Fruit fly (Drosophila melanogaster) whole organism, wandering third instar larva: ENCODE data around the gene glob1.
A peak's percentile ranks its signal among the peaks of the same experiment; 100 is the strongest.
"Not testable (repeated sequence)": the region's sequence is repeated elsewhere in the genome, so short reads cannot be mapped to it uniquely, and the experiment has no call there.

Experiments
- CG9705 ChIP-seq: fragments of 200-800 bp; sonication (Bioruptor generic); optimal IDR thresholded peaks from 2 replicates; lab custom pipeline; 2018; ENCODE audit warnings: missing biosample characterization, mild to moderate bottlenecking, missing genetic modification characterization
- CrebA ChIP-seq: fragments of 200-800 bp; sonication (Bioruptor generic); optimal IDR thresholded peaks from 2 replicates; lab custom pipeline; 2016; ENCODE audit warnings: missing biosample characterization, mild to moderate bottlenecking, missing genetic modification characterization, borderline replicate concordance
- Dfd ChIP-seq: fragments of >200 bp; optimal IDR thresholded peaks from 2 replicates; lab custom pipeline; 2017; ENCODE audit warnings: missing biosample characterization, missing genetic modification characterization
- Dif ChIP-seq: fragments of 200-275, 200-300 bp; sonication (Bioruptor generic); optimal IDR thresholded peaks from 2 replicates; lab custom pipeline; 2018; ENCODE audit warnings: missing biosample characterization, missing genetic modification characterization; ENCODE audit not compliant: partially characterized antibody
- GATAd ChIP-seq: sonication (Bioruptor generic); optimal IDR thresholded peaks from 2 replicates; lab custom pipeline; 2016; ENCODE audit warnings: missing biosample characterization, missing genetic modification characterization
- HLH106 ChIP-seq: fragments of 200-800 bp; optimal IDR thresholded peaks from 3 replicates; lab custom pipeline; 2019; ENCODE audit warnings: missing biosample characterization, mild to moderate bottlenecking, missing genetic modification characterization, moderate library complexity
- Hnf4 ChIP-seq: fragments of 200-800 bp; sonication (Bioruptor generic); optimal IDR thresholded peaks from 2 replicates; lab custom pipeline; 2016; ENCODE audit warnings: missing biosample characterization, mild to moderate bottlenecking, missing genetic modification characterization
- Hr78 ChIP-seq: fragments of >200 bp; optimal IDR thresholded peaks from 2 replicates; lab custom pipeline; 2017; ENCODE audit warnings: missing biosample characterization, missing genetic modification characterization
- Hr83 ChIP-seq: fragments of 200-300 bp; sonication (Bioruptor generic); optimal IDR thresholded peaks from 2 replicates; lab custom pipeline; 2016; ENCODE audit warnings: missing biosample characterization, mild to moderate bottlenecking, missing genetic modification characterization, moderate library complexity; ENCODE audit not compliant: poor library complexity, severe bottlenecking
- Jra ChIP-seq: sonication (Bioruptor generic); optimal IDR thresholded peaks from 2 replicates; lab custom pipeline; 2016; ENCODE audit warnings: missing biosample characterization, missing genetic modification characterization
- Mio ChIP-seq: sonication (Bioruptor generic); optimal IDR thresholded peaks from 2 replicates; lab custom pipeline; 2016; ENCODE audit warnings: missing biosample characterization, missing genetic modification characterization
- Myc ChIP-seq: fragments of >200 bp; optimal IDR thresholded peaks from 2 replicates; lab custom pipeline; 2017
- N ChIP-seq: fragments of >200 bp; optimal IDR thresholded peaks from 2 replicates; lab custom pipeline; 2018; ENCODE audit warnings: missing biosample characterization, missing external identifiers, missing genetic modification characterization
- OdsH ChIP-seq: fragments of 200-800 bp; sonication (Bioruptor generic); optimal IDR thresholded peaks from 2 replicates; lab custom pipeline; 2016; ENCODE audit warnings: missing biosample characterization, mild to moderate bottlenecking, missing genetic modification characterization
- Sp1 ChIP-seq: fragments of 200-800 bp; sonication (Bioruptor generic); optimal IDR thresholded peaks from 3 replicates; lab custom pipeline; 2019; ENCODE audit warnings: missing biosample characterization, mild to moderate bottlenecking, missing genetic modification characterization, moderate library complexity
- Vsx2 ChIP-seq: fragments of 200-300, 225-300 bp; sonication (Bioruptor generic); optimal IDR thresholded peaks from 2 replicates; lab custom pipeline; 2018; ENCODE audit warnings: missing biosample characterization, missing genetic modification characterization; ENCODE audit not compliant: partially characterized antibody
- br ChIP-seq: fragments of 200-800 bp; sonication (Bioruptor generic); optimal IDR thresholded peaks from 2 replicates; lab custom pipeline; 2016; ENCODE audit warnings: missing biosample characterization, missing genetic modification characterization
- brk ChIP-seq: fragments of 200-800 bp; sonication (Bioruptor generic); optimal IDR thresholded peaks from 2 replicates; lab custom pipeline; 2016; ENCODE audit warnings: missing biosample characterization, mild to moderate bottlenecking, missing genetic modification characterization
- dl ChIP-seq, 2 experiments: fragments of 175-275, 200-275 bp in 1 of 2; fragments of 200-275 bp in 1 of 2; sonication (Bioruptor generic); optimal IDR thresholded peaks; lab custom pipeline; 2018; ENCODE audit warnings: mild to moderate bottlenecking in 2 of 2, missing biosample characterization in 2 of 2, missing genetic modification characterization in 2 of 2, moderate library complexity in 2 of 2; ENCODE audit not compliant: partially characterized antibody in 2 of 2, insufficient read depth in 1 of 2
- dmrt93B ChIP-seq: fragments of 200-800 bp; sonication (Bioruptor generic); optimal IDR thresholded peaks from 2 replicates; lab custom pipeline; 2018; ENCODE audit warnings: missing biosample characterization, mild to moderate bottlenecking, missing genetic modification characterization
- dsf ChIP-seq: sonication (Bioruptor generic); optimal IDR thresholded peaks from 2 replicates; lab custom pipeline; 2016; ENCODE audit warnings: missing biosample characterization, missing genetic modification characterization, borderline replicate concordance
- ey ChIP-seq: fragments of 200-800 bp; sonication (Bioruptor generic); optimal IDR thresholded peaks from 2 replicates; lab custom pipeline; 2016; ENCODE audit warnings: missing biosample characterization, missing genetic modification characterization
- foxo ChIP-seq, 2 experiments: fragments of 200-800 bp; sonication (Bioruptor generic); optimal IDR thresholded peaks; 2 replicates in 1 of 2; 3 replicates in 1 of 2; lab custom pipeline; 2016 to 2017; ENCODE audit warnings: missing biosample characterization in 2 of 2, missing genetic modification characterization in 2 of 2
- fru ChIP-seq: fragments of 200-800 bp; sonication (Bioruptor generic); optimal IDR thresholded peaks from 3 replicates; lab custom pipeline; 2016; ENCODE audit warnings: missing biosample characterization, mild to moderate bottlenecking, missing genetic modification characterization
- h ChIP-seq: fragments of 200-800 bp; sonication (Bioruptor generic); optimal IDR thresholded peaks from 3 replicates; lab custom pipeline; 2016; ENCODE audit warnings: missing biosample characterization, mild to moderate bottlenecking, missing genetic modification characterization
- pan ChIP-seq: fragments of >200 bp; optimal IDR thresholded peaks from 2 replicates; lab custom pipeline; 2017
- psq ChIP-seq: fragments of 200-800 bp; sonication (Bioruptor generic); optimal IDR thresholded peaks from 3 replicates; lab custom pipeline; 2017; ENCODE audit warnings: missing biosample characterization, mild to moderate bottlenecking, missing genetic modification characterization, moderate library complexity
- rgr ChIP-seq: fragments of 200-800 bp; sonication (Bioruptor generic); optimal IDR thresholded peaks from 3 replicates; lab custom pipeline; 2016; ENCODE audit warnings: missing biosample characterization, mild to moderate bottlenecking, missing genetic modification characterization
- sage ChIP-seq: fragments of 200-800 bp; sonication (Bioruptor generic); optimal IDR thresholded peaks from 2 replicates; lab custom pipeline; 2016; ENCODE audit warnings: missing biosample characterization, mild to moderate bottlenecking, missing genetic modification characterization
- sv ChIP-seq: fragments of 200-800 bp; sonication (Bioruptor generic); optimal IDR thresholded peaks from 3 replicates; lab custom pipeline; 2016; ENCODE audit warnings: missing biosample characterization, missing genetic modification characterization
- usp ChIP-seq: fragments of >200 bp; optimal IDR thresholded peaks from 2 replicates; lab custom pipeline; 2017; ENCODE audit warnings: missing biosample characterization, missing genetic modification characterization
- woc ChIP-seq: sonication (Bioruptor generic); optimal IDR thresholded peaks from 2 replicates; lab custom pipeline; 2016; ENCODE audit warnings: missing biosample characterization, mild to moderate bottlenecking, missing genetic modification characterization

glob1 gene

dm6 chr3R:15917907-15918306 is 13.5 kb upstream of the glob1 start, which contains the start of gene CG45105:
Gene CG45105, minus strand, starts transcription at chr3R:15918007.
- TF ChIP-seq woc (no peak), brk (GFP tag; lab: Kevin White, UChicago) (no peak), N (GFP tag; lab: Kevin White, UChicago) (no peak), HLH106 (tag; lab: Kevin White, UChicago) (no peak), CG9705 (GFP tag; lab: Kevin White, UChicago) (no peak), Sp1 (GFP tag; lab: Kevin White, UChicago) (no peak), h (GFP tag; lab: Kevin White, UChicago) (no peak)

dm6 chr3R:15913231-15913630 is 8.8 kb upstream of the glob1 start:
- peak; percentile 81 for TF ChIP-seq Dfd (GFP tag; lab: Kevin White, UChicago)
- no peak for TF ChIP-seq Mio (GFP tag; lab: Kevin White, UChicago)

- not testable (repeated sequence) for TF ChIP-seq dsf, h, Hr78 (GFP tag; lab: Kevin White, UChicago)
- TF ChIP-seq, all 38 proteins: peak for 0; not testable (repeated sequence) for 38
These were observed 3.7 kb upstream of the glob1 start, which contains the start of gene EndoU for dm6 chr3R:15908098-15908497. Gene EndoU, plus strand, starts transcription at chr3R:15908398.

- TF ChIP-seq dl (GFP tag; optimal IDR thresholded peaks at IDR 0.05; lab: Kevin White, UChicago; ENCODE audit: insufficient read depth in 1 of 2, partially characterized antibody in 2 of 2), result peak; percentile 79 to 86
- peak; percentile 87 for TF ChIP-seq Dif (GFP tag; lab: Kevin White, UChicago)
- TF ChIP-seq, all 38 proteins: peak for 2; not testable (repeated sequence) for 36
These were observed 3.2 kb downstream of the glob1 start for dm6 chr3R:15901097-15901709.

- TF ChIP-seq ey (GFP tag; lab: Kevin White, UChicago) (peak; percentile 69), br (GFP tag; lab: Kevin White, UChicago) (peak; percentile 70), sage (GFP tag; lab: Kevin White, UChicago) (no peak), Hnf4 (peak; percentile 40), foxo (GFP tag; optimal IDR thresholded peaks at IDR 0.05; lab: Kevin White, UChicago) (peak in 1 of 2 experiments; percentile 72), h (GFP tag; lab: Kevin White, UChicago) (peak; percentile 76), sv (GFP tag; lab: Kevin White, UChicago) (no peak), Dfd (GFP tag; lab: Kevin White, UChicago) (no peak), dmrt93B (GFP tag; lab: Kevin White, UChicago) (peak; percentile 24), psq (GFP tag; lab: Kevin White, UChicago) (peak; percentile 27), brk (GFP tag; lab: Kevin White, UChicago) (no peak), Sp1 (GFP tag; lab: Kevin White, UChicago) (peak; percentile 44), HLH106 (tag; lab: Kevin White, UChicago) (peak; percentile 58), OdsH (GFP tag; lab: Kevin White, UChicago) (peak; percentile 59), fru (peak; percentile 70), woc (no peak), dl (GFP tag; optimal IDR thresholded peaks at IDR 0.05; lab: Kevin White, UChicago; ENCODE audit: insufficient read depth in 1 of 2, partially characterized antibody in 2 of 2) (no peak), rgr (peak; percentile 69), CG9705 (GFP tag; lab: Kevin White, UChicago) (no peak)
These were observed 4.8 kb downstream of the glob1 start for dm6 chr3R:15899650-15900049.

- TF ChIP-seq br (GFP tag; lab: Kevin White, UChicago) (no peak), pan (lab: Kevin White, UChicago) (no peak), foxo (GFP tag; optimal IDR thresholded peaks at IDR 0.05; lab: Kevin White, UChicago) (peak in 1 of 2 experiments; percentile 39), dmrt93B (GFP tag; lab: Kevin White, UChicago) (no peak), sage (GFP tag; lab: Kevin White, UChicago) (no peak), rgr (peak; percentile 7), Hr83 (GFP tag; lab: Kevin White, UChicago) (no peak), woc (no peak), CG9705 (GFP tag; lab: Kevin White, UChicago) (no peak), Dif (GFP tag; lab: Kevin White, UChicago) (no peak), Hr78 (GFP tag; lab: Kevin White, UChicago) (no peak), Jra (GFP tag; lab: Kevin White, UChicago) (no peak), dsf (GFP tag; lab: Kevin White, UChicago) (no peak), OdsH (GFP tag; lab: Kevin White, UChicago) (peak; percentile 18), GATAd (GFP tag; lab: Kevin White, UChicago) (no peak), Myc (lab: Kevin White, UChicago) (no peak), N (GFP tag; lab: Kevin White, UChicago) (no peak), ey (GFP tag; lab: Kevin White, UChicago) (no peak), CrebA (GFP tag; lab: Kevin White, UChicago) (no peak), brk (GFP tag; lab: Kevin White, UChicago) (no peak), psq (GFP tag; lab: Kevin White, UChicago) (no peak), sv (GFP tag; lab: Kevin White, UChicago) (no peak), HLH106 (tag; lab: Kevin White, UChicago) (peak; percentile 25), Vsx2 (GFP tag; lab: Kevin White, UChicago) (no peak), Hnf4 (no peak), fru (peak; percentile 15), h (GFP tag; lab: Kevin White, UChicago) (peak; percentile 25), Mio (GFP tag; lab: Kevin White, UChicago) (no peak), Dfd (GFP tag; lab: Kevin White, UChicago) (no peak), usp (GFP tag; lab: Kevin White, UChicago) (no peak), Sp1 (GFP tag; lab: Kevin White, UChicago) (peak; percentile 20)
These were observed 6.1 kb downstream of the glob1 start for dm6 chr3R:15898302-15898701.
